Fruit fly (Drosophila melanogaster) Kc167 (cell line): ENCODE measurements around the gene dimm.

Source experiments
- Myc ChIP-seq: fragments of >200 bp; optimal IDR thresholded peaks from 2 replicates; lab custom pipeline; 2017; ENCODE audit warnings: missing external identifiers
- Sin3A ChIP-seq: fragments of >200 bp; optimal IDR thresholded peaks from 2 replicates; lab custom pipeline; 2018; ENCODE audit warnings: missing external identifiers
- h ChIP-seq: fragments of >200 bp; optimal IDR thresholded peaks from 3 replicates; lab custom pipeline; 2018; ENCODE audit warnings: missing external identifiers
- insv ChIP-seq: fragments of >200 bp; optimal IDR thresholded peaks from 3 replicates; lab custom pipeline; 2018; ENCODE audit warnings: missing external identifiers
- psq ChIP-seq: fragments of >200 bp; optimal IDR thresholded peaks from 2 replicates; lab custom pipeline; 2017; ENCODE audit warnings: missing external identifiers
- ttk ChIP-seq: sonication (Bioruptor generic); optimal IDR thresholded peaks from 2 replicates; lab custom pipeline; 2017; ENCODE audit warnings: missing external identifiers

The dimm gene

dm6 chr2L:21310427-21311199 is 20.9 kb upstream of the dimm start, which contains the start of gene crc:
Gene crc, plus strand, starts transcription at chr2L:21310866.
- no peak for TF ChIP-seq psq (lab: Kevin White, UChicago)
- no peak for TF ChIP-seq ttk
- TF ChIP-seq insv (lab: Kevin White, UChicago): no peak
- no peak for TF ChIP-seq Myc (lab: Kevin White, UChicago)
- TF ChIP-seq h (lab: Kevin White, UChicago): no peak
- no peak for TF ChIP-seq Sin3A (lab: Kevin White, UChicago)

DNA sequence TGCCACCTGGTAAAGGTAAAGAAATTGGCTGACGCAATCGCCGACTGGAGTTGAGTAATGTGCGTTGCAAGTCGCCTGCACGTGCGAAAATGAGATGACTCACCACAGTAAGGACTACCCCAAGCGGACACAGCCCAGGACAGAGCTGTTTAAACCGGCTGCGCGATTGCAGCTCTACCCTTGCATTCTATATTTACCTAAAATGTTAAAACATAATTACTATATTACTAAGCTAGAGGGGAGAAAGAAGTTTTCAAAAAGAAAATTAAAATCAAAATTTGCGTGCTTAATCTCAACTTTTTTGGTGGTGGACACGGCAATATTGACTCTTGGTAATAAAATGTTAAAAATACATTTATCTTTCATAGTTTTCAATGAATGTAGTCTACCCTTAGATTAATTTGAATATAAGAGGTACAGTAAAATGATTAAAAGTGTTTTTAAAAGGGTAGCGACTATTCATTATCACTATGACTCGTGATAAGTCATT is 20.3 kb upstream of the dimm start:
- no peak for TF ChIP-seq h (lab: Kevin White, UChicago)
- TF ChIP-seq psq (lab: Kevin White, UChicago): no peak
- TF ChIP-seq Sin3A (lab: Kevin White, UChicago): no peak
- TF ChIP-seq ttk: no peak
- no peak for TF ChIP-seq Myc (lab: Kevin White, UChicago)
- TF ChIP-seq insv (lab: Kevin White, UChicago): no peak

dm6 chr2L:21312831-21313437 is 18.6 kb upstream of the dimm start:
- no peak for TF ChIP-seq Sin3A (lab: Kevin White, UChicago)
- TF ChIP-seq Myc (lab: Kevin White, UChicago): no peak
- TF ChIP-seq psq (lab: Kevin White, UChicago): no peak
- no peak for TF ChIP-seq ttk
- TF ChIP-seq insv (lab: Kevin White, UChicago): no peak
- TF ChIP-seq h (lab: Kevin White, UChicago): no peak

DNA sequence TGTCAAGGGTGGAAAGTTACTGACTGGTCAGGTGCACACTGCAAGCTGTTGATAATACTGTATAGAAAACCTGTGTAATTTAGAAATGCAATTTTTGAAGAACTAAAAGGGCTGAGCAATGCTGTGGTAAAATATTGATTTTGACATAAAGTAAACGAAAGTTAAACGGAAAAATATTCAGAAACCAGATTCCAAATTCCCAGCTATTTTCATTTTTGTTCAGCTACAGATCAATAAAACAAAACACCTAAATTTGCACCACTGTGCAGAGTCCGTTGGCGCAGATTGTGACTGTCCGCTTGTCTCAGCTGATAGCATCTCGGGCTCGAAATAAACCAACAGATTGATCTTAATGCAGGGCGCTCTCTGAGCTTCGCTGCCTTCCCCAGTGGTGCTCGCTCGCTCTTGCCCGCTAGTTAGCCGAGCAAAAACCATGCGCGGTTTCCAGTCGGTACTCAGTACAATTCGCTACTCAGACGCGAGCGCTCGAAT is 17.6 kb upstream of the dimm start, which contains the start of gene CG46314:
TSS of gene CG46314 (plus strand) at position 452 of the 492 bp plus-strand sequence.
- TF ChIP-seq Myc (lab: Kevin White, UChicago) (no peak), psq (lab: Kevin White, UChicago) (no peak), insv (lab: Kevin White, UChicago) (no peak), h (lab: Kevin White, UChicago) (no peak), Sin3A (lab: Kevin White, UChicago) (no peak), ttk (no peak)

dm6 chr2L:21316716-21317115 is 14.8 kb upstream of the dimm start:
- TF ChIP-seq h (lab: Kevin White, UChicago) (no peak), psq (lab: Kevin White, UChicago) (no peak), Sin3A (lab: Kevin White, UChicago) (no peak), ttk (no peak), insv (lab: Kevin White, UChicago) (no peak), Myc (lab: Kevin White, UChicago) (no peak)

- TF ChIP-seq ttk (no peak), insv (lab: Kevin White, UChicago) (no peak), Myc (lab: Kevin White, UChicago) (no peak), h (lab: Kevin White, UChicago) (no peak), Sin3A (lab: Kevin White, UChicago) (no peak), psq (lab: Kevin White, UChicago) (no peak)
These were observed 9.4 kb upstream of the dimm start for dm6 chr2L:21322161-21322560.

DNA sequence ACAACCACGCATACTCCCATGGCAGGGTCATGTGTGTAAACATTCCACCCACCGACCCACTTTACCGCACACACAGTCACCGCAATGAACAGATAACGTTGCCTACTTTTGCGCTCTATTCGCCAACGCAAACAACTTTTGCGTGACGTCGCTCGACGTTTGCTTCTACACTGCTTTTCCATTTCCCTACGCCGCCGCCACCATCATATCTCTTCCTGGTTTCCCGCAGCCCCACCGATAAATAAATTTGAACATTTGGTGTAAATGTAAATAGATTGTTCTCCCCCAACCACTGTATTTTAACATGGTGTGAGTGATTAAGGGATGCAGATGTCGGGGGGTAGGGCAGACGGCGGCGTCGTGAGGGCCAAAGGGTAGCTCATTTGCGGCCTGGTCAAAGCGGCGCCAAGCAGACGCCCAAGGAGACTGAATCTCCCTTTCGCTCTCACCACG is 7.1 kb upstream of the dimm start:
- no peak for TF ChIP-seq h (lab: Kevin White, UChicago)
- no peak for TF ChIP-seq Sin3A (lab: Kevin White, UChicago)
- TF ChIP-seq Myc (lab: Kevin White, UChicago): no peak
- no peak for TF ChIP-seq insv (lab: Kevin White, UChicago)
- TF ChIP-seq ttk: no peak
- TF ChIP-seq psq (lab: Kevin White, UChicago): no peak

dm6 chr2L:21329353-21329752 is 2.2 kb upstream of the dimm start:
- TF ChIP-seq insv (lab: Kevin White, UChicago) (no peak), h (lab: Kevin White, UChicago) (no peak), Myc (lab: Kevin White, UChicago) (no peak), Sin3A (lab: Kevin White, UChicago) (no peak), ttk (no peak), psq (lab: Kevin White, UChicago) (no peak)

DNA sequence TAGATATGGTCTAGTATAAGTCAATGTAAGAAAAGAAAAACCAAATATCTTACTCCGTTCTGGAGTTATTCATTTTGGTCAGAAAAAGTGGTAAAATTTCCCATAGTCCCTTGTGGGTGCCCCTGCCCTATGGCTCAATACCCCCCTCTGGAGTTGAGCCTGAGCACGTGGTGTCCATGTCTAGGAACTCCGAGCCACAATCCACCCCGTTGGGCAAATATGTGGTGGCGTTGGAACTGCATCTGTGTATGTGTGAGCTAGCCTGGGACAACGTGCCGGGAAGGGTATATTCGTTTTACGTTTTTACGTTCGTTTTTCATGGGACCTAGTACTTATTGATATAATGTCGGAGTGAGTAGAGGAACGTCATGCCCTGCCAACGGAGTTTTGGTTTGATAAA is 733 bp upstream of the dimm start:
- no peak for TF ChIP-seq Myc (lab: Kevin White, UChicago)
- no peak for TF ChIP-seq insv (lab: Kevin White, UChicago)
- TF ChIP-seq Sin3A (lab: Kevin White, UChicago): no peak
- no peak for TF ChIP-seq psq (lab: Kevin White, UChicago)
- TF ChIP-seq h (lab: Kevin White, UChicago): no peak
- no peak for TF ChIP-seq ttk

DNA sequence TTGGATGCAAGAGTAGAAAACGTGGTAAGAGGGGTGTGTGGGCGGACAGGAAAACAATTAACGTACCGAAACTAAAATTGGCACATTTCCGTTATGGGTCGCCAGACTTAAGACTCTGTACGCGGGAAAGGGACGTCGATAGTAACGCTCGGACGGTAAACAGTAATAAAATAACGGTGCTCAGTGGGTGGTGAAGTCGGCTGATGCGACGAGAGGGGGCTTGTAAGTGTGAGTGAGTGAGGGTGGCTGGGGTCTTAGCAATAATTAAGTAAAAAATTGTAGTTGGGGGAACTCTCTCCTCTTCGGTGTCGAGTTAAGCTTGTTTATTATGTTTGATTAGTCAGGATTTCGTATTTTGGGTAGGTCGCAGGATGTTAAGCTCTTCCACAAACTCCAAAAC is 10.2 kb downstream of the dimm start:
- no peak for TF ChIP-seq h (lab: Kevin White, UChicago)
- no peak for TF ChIP-seq psq (lab: Kevin White, UChicago)
- TF ChIP-seq ttk: no peak

- TF ChIP-seq Sin3A (lab: Kevin White, UChicago): no peak
- TF ChIP-seq psq (lab: Kevin White, UChicago): no peak
- TF ChIP-seq ttk: no peak
- no peak for TF ChIP-seq h (lab: Kevin White, UChicago)
- no peak for TF ChIP-seq insv (lab: Kevin White, UChicago)
- no peak for TF ChIP-seq Myc (lab: Kevin White, UChicago)
These were observed 12.7 kb downstream of the dimm start, which contains the start of gene Tsp39D for dm6 chr2L:21344203-21344753. Gene Tsp39D, plus strand, starts transcription at chr2L:21344607.
